Worm (Caenorhabditis elegans) whole organism, L3 larva: ENCODE data around the gene ethe-1.
A peak's percentile ranks its signal among the peaks of the same experiment; 100 is the strongest.

Source experiments
- ceh-28 ChIP-seq: fragments of 150-350 bp; optimal IDR thresholded peaks from 2 replicates; lab custom pipeline; 2014; ENCODE audit warnings: missing biosample characterization, missing genetic modification reagents, missing genetic modification characterization
- egl-27 ChIP-seq: sonication (generic microtip); optimal IDR thresholded peaks from 4 replicates; lab custom pipeline; 2017; ENCODE audit warnings: missing biosample characterization, missing genetic modification reagents, missing genetic modification characterization
- elt-3 ChIP-seq, 3 experiments: fragments of 150-350 bp in 1 of 3; sonication (generic microtip) in 2 of 3; optimal IDR thresholded peaks; 2 replicates in 2 of 3; 4 replicates in 1 of 3; lab custom pipeline; 2014 to 2017; ENCODE audit warnings: missing biosample characterization in 3 of 3, missing genetic modification characterization in 3 of 3
- hmg-11 ChIP-seq: sonication (generic microtip); optimal IDR thresholded peaks from 2 replicates; lab custom pipeline; 2016; ENCODE audit warnings: missing genetic modification characterization, missing compliant biosample characterization
- nfya-1 ChIP-seq: sonication (generic microtip); optimal IDR thresholded peaks from 2 replicates; lab custom pipeline; 2017; ENCODE audit warnings: missing genetic modification characterization, mild to moderate bottlenecking, missing compliant biosample characterization, antibody characterized with exemption, moderate library complexity; ENCODE audit not compliant: insufficient read depth
- nhr-12 ChIP-seq: fragments of 150-350 bp; optimal IDR thresholded peaks from 2 replicates; lab custom pipeline; 2014; ENCODE audit warnings: missing biosample characterization, missing genetic modification characterization
- nhr-237 ChIP-seq: fragments of 150-350 bp; optimal IDR thresholded peaks from 2 replicates; lab custom pipeline; 2014; ENCODE audit warnings: missing biosample characterization, missing genetic modification characterization
- nhr-28 ChIP-seq: fragments of 150-350 bp; optimal IDR thresholded peaks from 2 replicates; lab custom pipeline; 2014; ENCODE audit warnings: missing biosample characterization, missing genetic modification characterization
- pha-4 ChIP-seq: fragments of 150-350 bp; optimal IDR thresholded peaks from 2 replicates; lab custom pipeline; 2014; ENCODE audit warnings: missing biosample characterization, missing genetic modification reagents, missing genetic modification characterization
- pqm-1 ChIP-seq: fragments of 150-350 bp; optimal IDR thresholded peaks from 2 replicates; lab custom pipeline; 2017; ENCODE audit warnings: missing biosample characterization, missing genetic modification characterization, inconsistent platforms
- snpc-4 ChIP-seq: fragments of 150-350 bp; optimal IDR thresholded peaks from 2 replicates; lab custom pipeline; 2014; ENCODE audit warnings: missing biosample characterization, missing genetic modification characterization
- tbx-2 ChIP-seq: sonication (generic microtip); optimal IDR thresholded peaks from 2 replicates; lab custom pipeline; 2016; ENCODE audit warnings: mild to moderate bottlenecking, missing genetic modification characterization, missing compliant biosample characterization
- unc-62 ChIP-seq: fragments of 150-350 bp; sonication (generic microtip); optimal IDR thresholded peaks from 4 replicates; lab custom pipeline; 2014; ENCODE audit warnings: missing biosample characterization, missing genetic modification reagents, missing genetic modification characterization
- zag-1 ChIP-seq: fragments of 150-350 bp; optimal IDR thresholded peaks from 2 replicates; lab custom pipeline; 2014; ENCODE audit warnings: missing biosample characterization, missing genetic modification characterization

- TF ChIP-seq pha-4 (tag; lab: Kevin White, UChicago) (peak; percentile 27), ceh-28 (tag; lab: Kevin White, UChicago) (no peak), snpc-4 (tag; lab: Kevin White, UChicago) (no peak), tbx-2 (tag; lab: Kevin White, UChicago) (no peak), unc-62 (GFP tag; lab: Kevin White, UChicago) (no peak), nhr-28 (no peak), egl-27 (tag; lab: Kevin White, UChicago) (peak; percentile 30), pqm-1 (peak; percentile 82), zag-1 (tag; lab: Kevin White, UChicago) (no peak), hmg-11 (no peak), nfya-1 (tag; lab: Kevin White, UChicago) (peak; percentile 29), nhr-12 (tag; lab: Kevin White, UChicago) (no peak), elt-3 (tag; optimal IDR thresholded peaks at IDR 0.05; lab: Kevin White, UChicago) (no peak), nhr-237 (no peak)
These were observed 17.3 kb upstream of the ethe-1 start, which contains the start of gene elo-1 for ce11 chrIV:9525682-9526416.
